Worm (Caenorhabditis elegans) whole organism, L1 larva: ENCODE results near the gene C08E8.11.

Experiments used
- ceh-82 ChIP-seq, 3 experiments: fragments of 150-350 bp in 1 of 3; sonication (generic microtip) in 2 of 3; optimal IDR thresholded peaks; 2 replicates each; lab custom pipeline; 2014 to 2017; ENCODE audit warnings: missing biosample characterization in 3 of 3, missing genetic modification characterization in 3 of 3
- elt-3 ChIP-seq, 6 experiments: fragments of 150-350 bp in 1 of 6; sonication (generic microtip); optimal IDR thresholded peaks; 2 replicates each; lab custom pipeline; 2017 to 2018; ENCODE audit warnings: missing biosample characterization in 6 of 6, missing genetic modification characterization in 6 of 6, inconsistent platforms in 1 of 6
- ets-5 ChIP-seq: fragments of 200-800 bp; sonication (Bioruptor generic); IDR thresholded peaks from 2 replicates; pipeline ENCODE4 v1.3.6; 2022; ENCODE audit warnings: missing genetic modification characterization, missing compliant biosample characterization
- fos-1 ChIP-seq: fragments of 150-350 bp; optimal IDR thresholded peaks from 2 replicates; lab custom pipeline; 2014; ENCODE audit warnings: missing biosample characterization, missing genetic modification characterization
- lin-13 ChIP-seq: fragments of 150-350 bp; optimal IDR thresholded peaks from 2 replicates; lab custom pipeline; 2014; ENCODE audit warnings: missing biosample characterization, missing genetic modification reagents, missing genetic modification characterization
- lin-35 ChIP-seq, 2 experiments: fragments of 150-350 bp; optimal IDR thresholded peaks; 2 replicates each; lab custom pipeline; 2014; ENCODE audit warnings: missing biosample characterization in 2 of 2, missing genetic modification characterization in 2 of 2, missing genetic modification reagents in 2 of 2
- mdl-1 ChIP-seq, 2 experiments: fragments of 150-350 bp; optimal IDR thresholded peaks; 2 replicates each; lab custom pipeline; 2014 to 2017; ENCODE audit warnings: missing biosample characterization in 2 of 2, missing genetic modification characterization in 2 of 2, inconsistent platforms in 1 of 2
- nhr-28 ChIP-seq: fragments of 150-350 bp; optimal IDR thresholded peaks from 2 replicates; lab custom pipeline; 2014; ENCODE audit warnings: missing biosample characterization, missing genetic modification characterization
- nhr-76 ChIP-seq: sonication (generic microtip); optimal IDR thresholded peaks from 2 replicates; lab custom pipeline; 2017; ENCODE audit warnings: missing biosample characterization, missing genetic modification characterization
- nhr-85 ChIP-seq: sonication (generic microtip); peaks from one replicate; lab custom pipeline; 2016; ENCODE audit warnings: missing genetic modification characterization, inconsistent platforms, missing compliant biosample characterization
- sptf-1 ChIP-seq: fragments of 150-350 bp; optimal IDR thresholded peaks from 2 replicates; lab custom pipeline; 2014; ENCODE audit warnings: missing biosample characterization, missing genetic modification characterization
- unc-86 ChIP-seq: sonication (generic microtip); optimal IDR thresholded peaks from 2 replicates; lab custom pipeline; 2016; ENCODE audit warnings: missing genetic modification characterization, missing compliant biosample characterization
- zag-1 ChIP-seq: fragments of 150-350 bp; optimal IDR thresholded peaks from 2 replicates; lab custom pipeline; 2014; ENCODE audit warnings: missing biosample characterization, missing genetic modification characterization
- ztf-11 ChIP-seq, 2 experiments: sonication (generic microtip); optimal IDR thresholded peaks; 2 replicates each; lab custom pipeline; 2016 to 2017; ENCODE audit warnings: missing genetic modification characterization in 2 of 2, missing biosample characterization in 1 of 2, missing compliant biosample characterization in 1 of 2

DNA sequence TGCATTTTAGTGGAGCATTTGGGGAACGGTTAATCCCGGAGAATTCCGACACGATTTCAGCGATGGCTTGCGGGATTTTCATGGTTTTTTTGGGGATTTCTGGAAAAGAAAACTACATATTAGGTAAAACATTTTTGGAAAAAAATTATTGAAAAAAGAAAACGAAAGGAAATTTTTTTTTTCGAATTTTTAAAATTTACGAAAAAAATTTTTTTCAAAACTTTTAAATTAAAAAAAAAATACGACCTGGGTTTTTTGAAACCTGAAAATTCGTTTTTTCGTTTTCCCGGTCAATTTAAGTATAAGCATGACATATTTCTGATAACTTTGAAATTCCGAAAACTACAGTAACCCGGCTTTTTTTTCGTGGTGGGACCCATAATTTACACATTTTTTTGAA, 11.0 kb upstream of the C08E8.11 start, which contains the start of gene C08E8.10:
- TF ChIP-seq nhr-85 (no peak), fos-1 (tag; lab: Kevin White, UChicago) (no peak), zag-1 (tag; lab: Kevin White, UChicago) (no peak), ets-5 (GFP tag; lab: Robert Waterston, UW) (no peak), sptf-1 (no peak), ztf-11 (tag; optimal IDR thresholded peaks at IDR 0.05; lab: Kevin White, UChicago) (no peak), unc-86 (tag; lab: Kevin White, UChicago) (no peak), nhr-76 (no peak), elt-3 (tag; optimal IDR thresholded peaks at IDR 0.05; lab: Kevin White, UChicago) (no peak), lin-13 (GFP tag; lab: Kevin White, UChicago) (no peak), ceh-82 (tag; optimal IDR thresholded peaks at IDR 0.05; lab: Kevin White, UChicago) (no peak), nhr-28 (no peak), mdl-1 (tag; optimal IDR thresholded peaks at IDR 0.05; lab: Kevin White, UChicago) (no peak), lin-35 (GFP tag; optimal IDR thresholded peaks at IDR 0.05; lab: Kevin White, UChicago) (no peak)
